Fruit fly (Drosophila melanogaster) whole organism, embryonic: Measurements from ENCODE around the gene CG15629.
A peak's percentile ranks its signal among the peaks of the same experiment; 100 is the strongest.

Experiments used
- Abd-B ChIP-seq: fragments of 200-800 bp; sonication (Bioruptor generic); optimal IDR thresholded peaks from 2 replicates; lab custom pipeline; 2018; ENCODE audit warnings: missing biosample characterization, mild to moderate bottlenecking, missing genetic modification characterization, moderate library complexity
- Aef1 ChIP-seq: fragments of 200-800 bp; sonication (Bioruptor generic); IDR thresholded peaks from 3 replicates; pipeline ENCODE4 v1.3.6; 2022; ENCODE audit warnings: missing biosample characterization, missing genetic modification characterization
- Awh ChIP-seq: fragments of 200-800 bp; sonication (Bioruptor generic); IDR thresholded peaks from 2 replicates; pipeline ENCODE4, ENCODE4 v1.3.6; 2022; ENCODE audit warnings: missing biosample characterization, missing genetic modification characterization
- Blimp-1 ChIP-seq: fragments of 200-800 bp; sonication (Bioruptor generic); optimal IDR thresholded peaks from 3 replicates; lab custom pipeline; 2018; ENCODE audit warnings: missing biosample characterization, missing genetic modification characterization, mild to moderate bottlenecking, moderate library complexity, missing genetic modification reagents
- CG1024 ChIP-seq: fragments of 200-800 bp; sonication (Bioruptor generic); IDR thresholded peaks from 2 replicates; pipeline ENCODE4 v1.3.6; 2022; ENCODE audit warnings: missing biosample characterization, missing genetic modification characterization
- CG11695 ChIP-seq: fragments of 200-800 bp; sonication (Bioruptor generic); IDR thresholded peaks from 3 replicates; pipeline ENCODE4 v1.3.6; 2022; ENCODE audit warnings: missing biosample characterization, missing genetic modification characterization
- CG1233 ChIP-seq: fragments of 200-800 bp; sonication (Bioruptor generic); optimal IDR thresholded peaks from 4 replicates; lab custom pipeline; 2018; ENCODE audit warnings: missing biosample characterization, mild to moderate bottlenecking, missing genetic modification characterization
- CG14965 ChIP-seq: fragments of 200-800 bp; sonication (Bioruptor generic); optimal IDR thresholded peaks from 2 replicates; lab custom pipeline; 2016; ENCODE audit warnings: missing biosample characterization, missing genetic modification characterization, borderline replicate concordance
- CG17802 ChIP-seq: fragments of 200-800 bp; sonication (Bioruptor generic); optimal IDR thresholded peaks from 2 replicates; lab custom pipeline; 2018; ENCODE audit warnings: missing biosample characterization, mild to moderate bottlenecking, missing genetic modification characterization, moderate library complexity
- CG2120 ChIP-seq: fragments of 200-800 bp; sonication (Bioruptor generic); optimal IDR thresholded peaks from 3 replicates; lab custom pipeline; 2016; ENCODE audit warnings: missing biosample characterization, missing genetic modification characterization
- CG30403 ChIP-seq: fragments of 200-800 bp; sonication (Bioruptor generic); optimal IDR thresholded peaks from 3 replicates; lab custom pipeline; 2016; ENCODE audit warnings: missing biosample characterization, missing genetic modification characterization
- CG32532 ChIP-seq: fragments of 200-800 bp; sonication (Bioruptor generic); IDR thresholded peaks from 2 replicates; pipeline ENCODE4 v1.3.6; 2022; ENCODE audit warnings: missing biosample characterization, missing genetic modification characterization
- CG32767 ChIP-seq: fragments of 200-800 bp; sonication (Bioruptor generic); IDR thresholded peaks from 2 replicates; pipeline ENCODE4 v1.3.6; 2022; ENCODE audit warnings: missing biosample characterization, missing genetic modification characterization
- CG33557 ChIP-seq: fragments of 200-800 bp; sonication (Bioruptor generic); optimal IDR thresholded peaks from 2 replicates; lab custom pipeline; 2019; ENCODE audit warnings: missing biosample characterization, mild to moderate bottlenecking, missing genetic modification characterization, moderate library complexity
- CG34422 ChIP-seq: fragments of 200-800 bp; sonication (Bioruptor generic); IDR thresholded peaks from 3 replicates; pipeline ENCODE4 v1.3.6; 2022; ENCODE audit warnings: missing biosample characterization, missing genetic modification characterization
- CG4424 ChIP-seq: fragments of 200-800 bp; sonication (Bioruptor generic); optimal IDR thresholded peaks from 3 replicates; lab custom pipeline; 2016; ENCODE audit warnings: missing biosample characterization, missing genetic modification characterization
- CG4820 ChIP-seq: fragments of 200-800 bp; sonication (Bioruptor generic); optimal IDR thresholded peaks from 3 replicates; lab custom pipeline; 2016; ENCODE audit warnings: missing biosample characterization, missing genetic modification characterization
- CG6272 ChIP-seq: fragments of 200-800 bp; sonication (Bioruptor generic); IDR thresholded peaks from 2 replicates; pipeline ENCODE4 v1.3.6; 2022; ENCODE audit warnings: missing biosample characterization, missing genetic modification characterization
- CG6689 ChIP-seq: fragments of 200-800 bp; sonication (Bioruptor generic); IDR thresholded peaks from 2 replicates; pipeline ENCODE4 v1.3.6; 2022; ENCODE audit warnings: missing biosample characterization, missing genetic modification characterization
- CG7556 ChIP-seq: fragments of 200-800 bp; sonication (Bioruptor generic); optimal IDR thresholded peaks from 2 replicates; lab custom pipeline; 2017; ENCODE audit warnings: missing biosample characterization, mild to moderate bottlenecking, missing genetic modification characterization
- CG8290 ChIP-seq, 3 experiments: fragments of 200-800 bp; sonication (Bioruptor generic); optimal IDR thresholded peaks; 2 replicates each; lab custom pipeline; 2016 to 2019; ENCODE audit warnings: missing biosample characterization in 3 of 3, missing genetic modification characterization in 3 of 3, mild to moderate bottlenecking in 2 of 3, moderate library complexity in 1 of 3
- Dbx ChIP-seq: fragments of 200-800 bp; sonication (Bioruptor generic); IDR thresholded peaks from 3 replicates; pipeline ENCODE4 v1.3.6; 2022; ENCODE audit warnings: missing biosample characterization, missing genetic modification characterization
- Fer3 ChIP-seq: fragments of 200-800 bp; sonication (Bioruptor generic); optimal IDR thresholded peaks from 2 replicates; lab custom pipeline; 2018; ENCODE audit warnings: missing biosample characterization, mild to moderate bottlenecking, missing genetic modification characterization, moderate library complexity
- GATAe ChIP-seq: fragments of 200-800 bp; sonication (Bioruptor generic); conservative IDR thresholded peaks from 2 replicates; pipeline ENCODE4 v1.3.6; 2022; ENCODE audit warnings: missing biosample characterization, missing genetic modification characterization
- Hr3 ChIP-seq: fragments of 200-800 bp; sonication (Bioruptor generic); optimal IDR thresholded peaks from 3 replicates; lab custom pipeline; 2016; ENCODE audit warnings: missing biosample characterization, missing genetic modification characterization
- Kr ChIP-seq: fragments of 200-800 bp; sonication (Bioruptor generic); optimal IDR thresholded peaks from 2 replicates; lab custom pipeline; 2017; ENCODE audit warnings: missing biosample characterization, mild to moderate bottlenecking, missing genetic modification characterization
- MESR4 ChIP-seq: fragments of 200-800 bp; sonication (Bioruptor generic); optimal IDR thresholded peaks from 2 replicates; lab custom pipeline; 2018; ENCODE audit warnings: missing biosample characterization, mild to moderate bottlenecking, missing genetic modification characterization, moderate library complexity
- PHDP ChIP-seq: fragments of 200-800 bp; sonication (Bioruptor generic); optimal IDR thresholded peaks from 3 replicates; lab custom pipeline; 2018; ENCODE audit warnings: missing biosample characterization, mild to moderate bottlenecking, missing genetic modification characterization, moderate library complexity
- Tbp ChIP-seq: fragments of >200 bp; optimal IDR thresholded peaks from 2 replicates; lab custom pipeline; 2018; ENCODE audit warnings: missing biosample characterization, missing genetic modification characterization
- Xbp1 ChIP-seq: fragments of 200-800 bp; sonication (Bioruptor generic); optimal IDR thresholded peaks from 3 replicates; lab custom pipeline; 2016; ENCODE audit warnings: missing biosample characterization, mild to moderate bottlenecking, missing genetic modification characterization
- ase ChIP-seq: fragments of 200-800 bp; sonication (Bioruptor generic); IDR thresholded peaks from 3 replicates; pipeline ENCODE4 v1.3.6; 2022; ENCODE audit warnings: missing biosample characterization, missing genetic modification characterization
- ato ChIP-seq: fragments of 200-800 bp; sonication (Bioruptor generic); IDR thresholded peaks from 2 replicates; pipeline ENCODE4 v1.3.6; 2022; ENCODE audit warnings: missing biosample characterization, missing genetic modification characterization; ENCODE audit not compliant: partially characterized antibody
- bowl ChIP-seq: fragments of 200-800 bp; sonication (Bioruptor generic); IDR thresholded peaks from 2 replicates; pipeline ENCODE4 v1.3.6; 2022; ENCODE audit warnings: missing biosample characterization, missing genetic modification characterization
- br ChIP-seq: fragments of >200 bp; optimal IDR thresholded peaks from 2 replicates; lab custom pipeline; 2017
- cad ChIP-seq: fragments of >200 bp; optimal IDR thresholded peaks from 2 replicates; lab custom pipeline; 2017; ENCODE audit warnings: missing biosample characterization, missing genetic modification characterization
- cas ChIP-seq: fragments of 200-800 bp; sonication (Bioruptor generic); IDR thresholded peaks from 2 replicates; pipeline ENCODE4 v1.3.6; 2022; ENCODE audit warnings: missing biosample characterization, missing genetic modification characterization
- caup ChIP-seq: fragments of 200-800 bp; sonication (Bioruptor generic); optimal IDR thresholded peaks from 3 replicates; lab custom pipeline; 2017; ENCODE audit warnings: missing biosample characterization, mild to moderate bottlenecking, missing genetic modification characterization, moderate library complexity; ENCODE audit not compliant: severe bottlenecking
- chif ChIP-seq, 2 experiments: fragments of 200-800 bp; sonication (Bioruptor generic); optimal IDR thresholded peaks; 3 replicates each; lab custom pipeline; 2016; ENCODE audit warnings: missing biosample characterization in 2 of 2, missing genetic modification characterization in 2 of 2
- lab ChIP-seq: fragments of 200-800 bp; sonication (Bioruptor generic); optimal IDR thresholded peaks from 3 replicates; lab custom pipeline; 2017; ENCODE audit warnings: missing biosample characterization, missing genetic modification characterization, mild to moderate bottlenecking, moderate library complexity, missing genetic modification reagents
- lilli ChIP-seq: fragments of 200-800 bp; sonication (Bioruptor generic); optimal IDR thresholded peaks from 3 replicates; lab custom pipeline; 2016; ENCODE audit warnings: missing biosample characterization, missing genetic modification characterization
- mam ChIP-seq: fragments of 200-800 bp; sonication (Bioruptor generic); optimal IDR thresholded peaks from 3 replicates; lab custom pipeline; 2016; ENCODE audit warnings: missing biosample characterization, missing genetic modification characterization
- nerfin-1 ChIP-seq: fragments of 200-800 bp; sonication (Bioruptor generic); optimal IDR thresholded peaks from 3 replicates; lab custom pipeline; 2019; ENCODE audit warnings: missing biosample characterization, mild to moderate bottlenecking, missing genetic modification characterization, moderate library complexity
- onecut ChIP-seq: fragments of 200-800 bp; sonication (Bioruptor generic); IDR thresholded peaks from 2 replicates; pipeline ENCODE4 v1.3.6; 2022; ENCODE audit warnings: missing biosample characterization, missing genetic modification characterization
- org-1 ChIP-seq: fragments of 200-800 bp; sonication (Bioruptor generic); optimal IDR thresholded peaks from 2 replicates; lab custom pipeline; 2017; ENCODE audit warnings: missing biosample characterization, missing genetic modification characterization
- salm ChIP-seq: fragments of 200-800 bp; sonication (Bioruptor generic); optimal IDR thresholded peaks from 2 replicates; lab custom pipeline; 2018; ENCODE audit warnings: missing biosample characterization, mild to moderate bottlenecking, missing genetic modification characterization
- sc ChIP-seq, 3 experiments: fragments of >200 bp in 2 of 3; fragments of 200-800 bp in 1 of 3; sonication (Bioruptor generic) in 1 of 3; optimal IDR thresholded peaks; 2 replicates in 2 of 3; 3 replicates in 1 of 3; lab custom pipeline; 2017; ENCODE audit warnings: mild to moderate bottlenecking in 1 of 3, missing biosample characterization in 1 of 3, missing genetic modification characterization in 1 of 3, missing genetic modification reagents in 1 of 3
- sens ChIP-seq: fragments of 200-800 bp; sonication (Bioruptor generic); peaks from one replicate; lab custom pipeline; 2016; ENCODE audit warnings: missing biosample characterization, missing genetic modification characterization
- tap ChIP-seq: fragments of 200-800 bp; optimal IDR thresholded peaks from 3 replicates; lab custom pipeline; 2019; ENCODE audit warnings: missing biosample characterization, mild to moderate bottlenecking, missing genetic modification characterization, moderate library complexity
- twi ChIP-seq: fragments of 200-800 bp; optimal IDR thresholded peaks from 2 replicates; lab custom pipeline; 2019; ENCODE audit warnings: missing biosample characterization, mild to moderate bottlenecking, missing genetic modification characterization, moderate library complexity
- yki ChIP-seq: fragments of >200 bp; optimal IDR thresholded peaks from 3 replicates; lab custom pipeline; 2018
- z ChIP-seq: fragments of 200-800 bp; sonication (Bioruptor generic); IDR thresholded peaks from 3 replicates; pipeline ENCODE4 v1.3.6; 2022; ENCODE audit warnings: missing biosample characterization, missing genetic modification characterization

Gene CG15629

dm6 chr2L:4856118-4856517 lies 43.3 kb downstream of the CG15629 start (continued):
- TF ChIP-seq CG6689 (GFP tag; lab: Robert Waterston, UW): peak; percentile 72
- peak; percentile 58 for TF ChIP-seq CG4424 (GFP tag; lab: Kevin White, UChicago)
- TF ChIP-seq yki: no peak
- TF ChIP-seq br (lab: Kevin White, UChicago): no peak
- TF ChIP-seq Awh (GFP tag; lab: Robert Waterston, UW): peak; percentile 61; the same call in 1 of the 2 replicates
- peak; percentile 82 for TF ChIP-seq lab (GFP tag; lab: Kevin White, UChicago)
- TF ChIP-seq CG8290 (GFP tag; optimal IDR thresholded peaks at IDR 0.05; lab: Kevin White, UChicago): no peak
- TF ChIP-seq CG8290 (tag; optimal IDR thresholded peaks at IDR 0.05; lab: Kevin White, UChicago): peak in 1 of 2 experiments; percentile 54
- peak; percentile 31; the same call in 1 of the 2 replicates for TF ChIP-seq bowl (GFP tag; lab: Robert Waterston, UW)
- TF ChIP-seq CG2120: peak; percentile 66
- no peak for TF ChIP-seq cad (GFP tag; lab: Kevin White, UChicago)
- TF ChIP-seq tap: peak; percentile 84
- TF ChIP-seq onecut (GFP tag; lab: Robert Waterston, UW): peak; percentile 56
- TF ChIP-seq CG32767 (GFP tag; lab: Robert Waterston, UW): peak; percentile 71
- peak; percentile 33; the same call in 1 of the 3 replicates for TF ChIP-seq Aef1 (GFP tag; lab: Robert Waterston, UW)
- peak; percentile 11 for TF ChIP-seq CG17802
- no peak for TF ChIP-seq GATAe (GFP tag; lab: Robert Waterston, UW)
- peak; percentile 88 for TF ChIP-seq sens (GFP tag; lab: Kevin White, UChicago)
- TF ChIP-seq Tbp (GFP tag; lab: Kevin White, UChicago): no peak
- TF ChIP-seq ato: no peak
- TF ChIP-seq CG33557 (GFP tag; lab: Kevin White, UChicago): no peak
- peak; percentile 1 for TF ChIP-seq MESR4 (GFP tag; lab: Kevin White, UChicago)
- TF ChIP-seq CG7556: peak; percentile 74
- 0 out of 2 replicates have a peak, but pooled peaks have one; percentile 29 for TF ChIP-seq CG6272 (GFP tag; lab: Robert Waterston, UW)
- TF ChIP-seq sc (optimal IDR thresholded peaks at IDR 0.05; lab: Kevin White, UChicago): no peak
- TF ChIP-seq sc (GFP tag; optimal IDR thresholded peaks at IDR 0.05; lab: Kevin White, UChicago): peak; percentile 45
- TF ChIP-seq PHDP (tag; lab: Kevin White, UChicago): peak; percentile 83
- peak; percentile 19 for TF ChIP-seq mam (GFP tag; lab: Kevin White, UChicago)
- peak; percentile 71 for TF ChIP-seq CG11695 (GFP tag; lab: Robert Waterston, UW)
- 0 out of 2 replicates have a peak, but pooled peaks have one; percentile 25 for TF ChIP-seq CG1024 (GFP tag; lab: Robert Waterston, UW)
- TF ChIP-seq CG32532 (GFP tag; lab: Robert Waterston, UW): peak; percentile 36; the same call in 1 of the 2 replicates
- TF ChIP-seq nerfin-1 (tag; lab: Kevin White, UChicago): peak; percentile 44
- TF ChIP-seq Abd-B (GFP tag; lab: Kevin White, UChicago): peak; percentile 33
- peak; percentile 68 for TF ChIP-seq Fer3 (tag; lab: Kevin White, UChicago)
- peak; percentile 57 for TF ChIP-seq lilli (GFP tag; lab: Kevin White, UChicago)
- 0 out of 3 replicates have a peak, but pooled peaks have one; percentile 29 for TF ChIP-seq Dbx (GFP tag; lab: Robert Waterston, UW)
- peak; percentile 7 to 48 for TF ChIP-seq chif (GFP tag; optimal IDR thresholded peaks at IDR 0.05; lab: Kevin White, UChicago)
- peak; percentile 20 for TF ChIP-seq twi (tag; lab: Kevin White, UChicago)
- TF ChIP-seq ase: peak; percentile 44; the same call in 1 of the 3 replicates
- peak; percentile 37 for TF ChIP-seq org-1
- peak; percentile 82 for TF ChIP-seq Blimp-1 (GFP tag; lab: Kevin White, UChicago)
- TF ChIP-seq Xbp1: peak; percentile 50
- peak; percentile 6 for TF ChIP-seq CG4820 (GFP tag; lab: Kevin White, UChicago)
- TF ChIP-seq z (GFP tag; lab: Robert Waterston, UW): no peak
- TF ChIP-seq caup: peak; percentile 30
- no peak for TF ChIP-seq Kr
- TF ChIP-seq salm: no peak
- TF ChIP-seq CG34422 (GFP tag; lab: Robert Waterston, UW): peak; percentile 68
- no peak for TF ChIP-seq cas (GFP tag; lab: Robert Waterston, UW)
- peak; percentile 64 for TF ChIP-seq CG1233 (GFP tag; lab: Kevin White, UChicago)
- TF ChIP-seq CG14965 (GFP tag; lab: Kevin White, UChicago): no peak
- TF ChIP-seq Hr3 (GFP tag; lab: Kevin White, UChicago): peak; percentile 39
- peak; percentile 60 for TF ChIP-seq CG30403 (GFP tag; lab: Kevin White, UChicago)
